Fruit fly (Drosophila melanogaster) Kc167 (cell line): ENCODE data around the gene clumsy.

ENCODE experiments used
- Myc ChIP-seq: fragments of >200 bp; optimal IDR thresholded peaks from 2 replicates; lab custom pipeline; 2017; ENCODE audit warnings: missing external identifiers
- Sin3A ChIP-seq: fragments of >200 bp; optimal IDR thresholded peaks from 2 replicates; lab custom pipeline; 2018; ENCODE audit warnings: missing external identifiers
- psq ChIP-seq: fragments of >200 bp; optimal IDR thresholded peaks from 2 replicates; lab custom pipeline; 2017; ENCODE audit warnings: missing external identifiers
- ttk ChIP-seq: sonication (Bioruptor generic); optimal IDR thresholded peaks from 2 replicates; lab custom pipeline; 2017; ENCODE audit warnings: missing external identifiers

DNA sequence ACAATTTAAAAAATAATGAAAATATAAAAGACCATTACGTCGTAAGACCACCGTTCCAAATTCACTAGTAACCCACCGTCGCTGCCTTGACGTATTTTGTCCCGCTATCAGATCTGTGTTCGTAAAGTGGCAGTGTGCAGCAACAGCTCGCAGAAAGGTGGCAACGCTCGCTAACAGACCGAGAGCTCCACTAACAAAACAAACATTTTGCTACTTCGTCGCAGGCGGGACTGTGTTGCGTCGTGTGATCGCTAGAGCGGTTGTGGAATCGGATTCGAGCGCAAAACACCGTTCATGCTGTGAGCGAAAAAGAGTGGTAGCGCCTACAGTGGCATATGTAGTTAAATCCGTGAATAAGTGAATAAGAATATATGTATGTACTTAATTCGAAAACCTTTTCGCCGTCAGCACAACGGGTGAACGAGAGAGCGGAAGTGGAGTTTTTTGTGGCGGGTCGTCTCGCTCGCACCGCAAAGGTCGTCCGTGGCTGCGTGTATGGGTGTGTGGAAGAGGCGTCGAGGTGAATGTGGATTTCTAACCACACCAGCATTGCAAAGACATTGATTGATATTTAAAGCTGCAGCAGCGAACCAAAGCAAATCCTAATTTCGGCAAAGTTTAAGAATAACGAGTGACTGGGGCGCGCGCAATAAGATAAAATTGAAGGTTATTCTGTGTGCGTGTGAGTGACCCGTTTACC is 30.9 kb downstream of the clumsy start, which contains the start of gene Hr39:
- TF ChIP-seq ttk (no peak), Sin3A (lab: Kevin White, UChicago) (no peak), Myc (no peak), psq (lab: Kevin White, UChicago) (no peak)
